Worm (Caenorhabditis elegans) whole organism, late embryonic: ENCODE measurements around the gene hphd-1.

Experiments
- ceh-9 ChIP-seq: sonication (generic microtip); optimal IDR thresholded peaks from 2 replicates; lab custom pipeline; 2016; ENCODE audit warnings: mild to moderate bottlenecking, missing genetic modification characterization, inconsistent platforms, missing compliant biosample characterization
- elt-2 ChIP-seq: sonication (generic microtip); optimal IDR thresholded peaks from 2 replicates; lab custom pipeline; 2016; ENCODE audit warnings: missing genetic modification reagents, missing genetic modification characterization, missing compliant biosample characterization
- ets-4 ChIP-seq: sonication (generic microtip); optimal IDR thresholded peaks from 2 replicates; lab custom pipeline; 2016; ENCODE audit warnings: missing genetic modification characterization, missing compliant biosample characterization
- nhr-11 ChIP-seq: fragments of 150-350 bp; optimal IDR thresholded peaks from 2 replicates; lab custom pipeline; 2014; ENCODE audit warnings: missing biosample characterization, missing genetic modification characterization
- nhr-232 ChIP-seq: sonication (generic microtip); optimal IDR thresholded peaks from 2 replicates; lab custom pipeline; 2016; ENCODE audit warnings: missing genetic modification characterization, missing compliant biosample characterization
- pha-4 ChIP-seq: fragments of 150-350 bp; optimal IDR thresholded peaks from 2 replicates; lab custom pipeline; 2018; ENCODE audit warnings: missing biosample characterization, missing genetic modification reagents, missing genetic modification characterization
- zip-5 ChIP-seq: sonication (generic microtip); optimal IDR thresholded peaks from 2 replicates; lab custom pipeline; 2016; ENCODE audit warnings: missing genetic modification characterization, missing compliant biosample characterization

- TF ChIP-seq zip-5 (tag; lab: Kevin White, UChicago) (no peak), nhr-232 (tag; lab: Kevin White, UChicago) (no peak), elt-2 (no peak), pha-4 (tag; lab: Kevin White, UChicago) (no peak), ets-4 (tag; lab: Kevin White, UChicago) (no peak), ceh-9 (no peak), nhr-11 (tag; lab: Kevin White, UChicago) (no peak)
Observed at ce11 chrII:13006283-13006682, 9.9 kb upstream of the hphd-1 start.
